Fruit fly (Drosophila melanogaster): ENCODE results near the gene CG7860.
A peak's percentile ranks its signal among the peaks of the same experiment; 100 is the strongest.

CG7860 gene

DNA sequence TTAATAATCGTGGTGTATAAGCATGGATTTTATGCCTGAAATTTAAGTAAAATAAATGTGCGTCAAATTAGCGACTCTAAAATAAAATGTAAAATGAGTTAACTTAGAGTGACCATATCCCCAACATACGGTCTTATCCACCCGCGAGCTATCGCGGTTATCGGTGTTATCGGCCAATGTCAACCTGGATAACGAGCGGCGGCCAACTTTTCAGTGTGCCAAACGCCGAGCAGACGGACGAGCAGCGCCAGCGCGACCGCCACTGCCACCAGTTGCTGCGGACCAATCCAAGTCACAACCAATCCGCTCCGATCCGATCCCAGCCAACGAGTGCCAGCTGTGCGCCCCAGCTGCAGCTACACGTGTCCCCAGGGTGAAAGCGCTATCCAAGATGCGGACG lies 9.2 kb downstream of the CG7860 start, which contains the start of the genes cerv and CG7872:
Gene cerv, minus strand, starts transcription at position 129 of the 400 bp plus-strand sequence.
Gene CG7872, plus strand, starts transcription at position 163 of the 400 bp plus-strand sequence.
- peak; percentile 63; the same call in 2 of the 3 replicates for TF ChIP-seq CG4496 (GFP tag; IDR thresholded peaks at IDR 0.05)
- no peak for TF ChIP-seq D1 (tag; optimal IDR thresholded peaks at IDR 0.05)

- peak; percentile 87 for TF ChIP-seq CG17806 (tag; optimal IDR thresholded peaks at IDR 0.05)
- peak; percentile 91 for TF ChIP-seq CG15710 (tag; optimal IDR thresholded peaks at IDR 0.05)
- TF ChIP-seq D1 (tag; optimal IDR thresholded peaks at IDR 0.05): peak; percentile 61
- no peak for TF ChIP-seq CG14655 (GFP tag; optimal IDR thresholded peaks at IDR 0.05)
- peak; percentile 91 for TF ChIP-seq CG32121 (GFP tag; IDR thresholded peaks at IDR 0.05)
- peak; percentile 92 for TF ChIP-seq CG8301 (tag; optimal IDR thresholded peaks at IDR 0.05)
- TF ChIP-seq CG10348 (GFP tag; IDR thresholded peaks at IDR 0.05): peak; percentile 34; the same call in 1 of the 2 replicates
- peak; percentile 87 for TF ChIP-seq CG12605 (GFP tag; IDR thresholded peaks at IDR 0.05)
- peak; percentile 84 for TF ChIP-seq EcR (GFP tag; optimal IDR thresholded peaks at IDR 0.05)
- peak; percentile 79; the same call in 1 of the 2 replicates for TF ChIP-seq rn (GFP tag; IDR thresholded peaks at IDR 0.05)
- no peak for TF ChIP-seq CG13204 (GFP tag; optimal IDR thresholded peaks at IDR 0.05)
- peak; percentile 96 for TF ChIP-seq Snoo (tag; optimal IDR thresholded peaks at IDR 0.05)
- TF ChIP-seq Pif1A (GFP tag; optimal IDR thresholded peaks at IDR 0.05): peak; percentile 96
- TF ChIP-seq fd96Ca (GFP tag; IDR thresholded peaks at IDR 0.05): peak; percentile 96
- TF ChIP-seq CG4496 (GFP tag; IDR thresholded peaks at IDR 0.05): peak; percentile 97
- peak; percentile 84 for TF ChIP-seq CG8159 (tag; optimal IDR thresholded peaks at IDR 0.05)
- peak; percentile 95 for TF ChIP-seq Pif1B (GFP tag; optimal IDR thresholded peaks at IDR 0.05)
- peak; percentile 87 for TF ChIP-seq gl (tag; optimal IDR thresholded peaks at IDR 0.05)
- TF ChIP-seq CG34367 (tag; optimal IDR thresholded peaks at IDR 0.05): peak; percentile 90
- TF ChIP-seq CG9948 (tag; optimal IDR thresholded peaks at IDR 0.05): peak; percentile 89
- TF ChIP-seq Ets98B (GFP tag; IDR thresholded peaks at IDR 0.05): peak; percentile 93
Measured at dm6 chrX:15579579-15579978, 10.8 kb downstream of the CG7860 start.

- no peak for TF ChIP-seq CG17806 (tag; optimal IDR thresholded peaks at IDR 0.05)
- peak; percentile 7 for TF ChIP-seq CG9948 (tag; optimal IDR thresholded peaks at IDR 0.05)
- TF ChIP-seq CG15710 (tag; optimal IDR thresholded peaks at IDR 0.05): peak; percentile 27
Measured at dm6 chrX:15582853-15583252, 14.1 kb downstream of the CG7860 start, which contains the start of the genes CG9215 and CG8097. Gene CG9215 (minus strand): TSS chrX:15582874. Gene CG8097 (plus strand): TSS chrX:15583159.

DNA sequence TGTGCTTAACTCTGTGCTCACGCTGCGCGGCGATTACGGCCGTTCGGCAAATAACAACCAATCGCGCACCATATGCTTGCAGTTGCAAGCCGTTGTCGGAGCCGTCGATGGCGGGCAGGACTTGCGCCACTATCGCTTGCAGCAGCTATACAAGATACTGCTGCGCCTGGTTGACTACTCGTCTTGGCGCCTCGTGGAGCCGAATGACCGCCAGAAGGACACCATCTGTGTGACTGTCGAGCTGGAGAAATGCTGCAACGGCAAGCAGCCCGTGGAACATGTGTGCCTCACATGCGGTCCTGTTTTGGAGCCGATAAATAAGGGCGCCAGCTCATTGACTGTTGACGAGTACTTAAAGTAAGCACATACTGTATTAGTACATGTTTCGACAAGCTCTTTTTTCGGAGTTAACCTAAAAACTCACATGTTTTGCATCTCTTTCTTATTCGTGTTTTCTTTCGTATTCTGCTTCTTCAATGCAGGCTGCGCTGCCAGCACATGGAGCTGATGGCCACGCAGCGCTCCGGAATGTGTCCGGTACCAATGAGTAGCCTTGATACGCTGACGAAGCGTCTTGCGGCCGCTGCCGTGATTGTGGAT lies 15.1 kb downstream of the CG7860 start:
- no peak for TF ChIP-seq CG10348 (GFP tag; IDR thresholded peaks at IDR 0.05)
- no peak for TF ChIP-seq Pif1A (GFP tag; optimal IDR thresholded peaks at IDR 0.05)
- no peak for TF ChIP-seq CG12605 (GFP tag; IDR thresholded peaks at IDR 0.05)
- no peak for TF ChIP-seq rn (GFP tag; IDR thresholded peaks at IDR 0.05)
- TF ChIP-seq CG13204 (GFP tag; optimal IDR thresholded peaks at IDR 0.05): no peak
- no peak for TF ChIP-seq CG15710 (tag; optimal IDR thresholded peaks at IDR 0.05)

DNA sequence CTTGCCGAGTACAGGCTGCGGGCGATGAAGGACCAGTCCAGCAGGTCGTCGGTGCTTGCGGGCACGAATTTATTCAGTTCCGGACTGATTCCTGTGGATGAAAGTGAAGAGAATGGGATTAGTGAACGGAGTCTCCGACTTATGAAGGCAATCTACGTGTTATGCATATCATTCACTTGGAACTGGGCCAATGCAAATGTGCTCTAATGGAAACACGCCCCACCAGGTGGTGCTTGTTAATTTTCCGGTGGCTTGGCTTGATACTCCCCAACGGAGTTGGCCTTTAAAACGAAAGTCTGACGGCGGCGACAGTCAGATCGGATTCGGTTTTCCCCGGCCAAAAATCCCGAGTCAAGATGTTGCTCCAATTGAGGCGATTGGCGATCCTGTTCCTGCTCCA lies 18.6 kb downstream of the CG7860 start, which contains the start of gene Alp11:
Gene Alp11, plus strand, starts transcription at position 301 of the 400 bp plus-strand sequence.
- TF ChIP-seq CG9948 (tag; optimal IDR thresholded peaks at IDR 0.05) (no peak), EcR (GFP tag; optimal IDR thresholded peaks at IDR 0.05) (no peak), CG34367 (tag; optimal IDR thresholded peaks at IDR 0.05) (no peak), CG12605 (GFP tag; IDR thresholded peaks at IDR 0.05) (no peak), rn (GFP tag; IDR thresholded peaks at IDR 0.05) (no peak), CG8301 (tag; optimal IDR thresholded peaks at IDR 0.05) (no peak)

DNA sequence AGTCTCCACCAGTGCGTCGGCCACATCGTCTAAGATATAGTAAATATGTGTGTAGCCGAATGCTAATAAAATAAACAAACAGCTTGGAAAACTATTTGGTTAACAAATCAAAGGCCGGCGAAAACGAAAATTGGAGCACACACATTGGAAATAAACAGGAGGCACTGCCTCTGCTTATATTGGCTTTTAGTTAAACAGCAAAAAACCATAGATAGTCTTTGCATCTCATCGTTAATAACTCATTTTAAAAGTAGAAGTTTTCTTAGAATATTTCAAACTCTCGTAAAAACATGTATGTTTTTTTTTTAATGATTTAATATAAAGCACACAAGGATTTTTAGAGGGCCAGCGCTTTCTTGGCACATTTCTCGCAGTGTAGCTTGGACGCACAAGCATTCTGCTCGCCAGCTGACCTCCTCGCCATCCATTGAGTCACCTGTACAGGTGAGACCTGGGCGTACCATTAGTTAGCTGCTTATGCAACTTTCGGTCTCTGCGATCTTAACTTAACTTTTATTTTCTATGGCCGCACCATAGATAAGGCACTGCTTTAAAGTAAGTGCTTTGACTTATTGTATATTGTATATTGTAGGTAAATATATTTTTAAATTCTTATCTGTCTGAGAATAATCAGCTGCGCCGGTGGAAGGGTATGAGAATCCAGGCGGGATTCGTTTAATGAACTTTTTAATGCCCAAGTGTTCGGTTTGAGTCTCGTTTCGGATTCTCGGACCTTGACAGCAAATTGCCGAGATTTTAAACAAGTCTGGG lies 23.1 kb downstream of the CG7860 start:
- TF ChIP-seq EcR (GFP tag; optimal IDR thresholded peaks at IDR 0.05): peak; percentile 66
- 0 out of 3 replicates have a peak, but pooled peaks have one; percentile 42 for TF ChIP-seq CG4496 (GFP tag; IDR thresholded peaks at IDR 0.05)
- TF ChIP-seq Pif1B (GFP tag; optimal IDR thresholded peaks at IDR 0.05): no peak
- TF ChIP-seq CG34367 (tag; optimal IDR thresholded peaks at IDR 0.05): no peak

DNA sequence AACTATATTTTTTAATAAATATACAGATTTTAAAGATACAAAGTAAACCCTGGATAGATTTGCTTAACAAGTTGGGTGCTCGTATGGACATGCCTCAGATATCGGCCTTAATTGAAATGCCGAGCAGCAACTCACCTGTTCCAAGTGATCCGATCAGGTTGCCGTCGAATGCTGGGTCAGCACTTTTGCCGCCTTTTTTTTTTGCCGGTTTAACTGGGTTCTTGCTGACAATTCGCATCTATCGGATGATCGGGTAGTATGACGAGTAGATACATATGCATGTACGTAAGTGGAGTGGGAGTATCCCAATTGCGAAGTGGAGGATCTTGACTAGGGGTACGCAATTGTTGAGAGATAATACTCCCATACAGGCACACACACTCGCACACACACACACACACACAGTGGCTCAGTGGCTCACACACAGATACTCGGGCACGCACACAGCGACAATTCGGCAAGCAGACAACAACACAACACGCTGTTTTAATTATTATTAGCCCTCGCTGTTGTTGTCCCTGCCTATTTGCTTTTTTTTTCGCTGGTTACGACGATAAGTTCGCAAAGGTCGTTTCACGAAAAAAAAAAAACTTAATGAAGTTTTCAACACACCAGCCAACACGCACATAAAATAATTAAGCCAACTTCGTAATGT lies 24.2 kb downstream of the CG7860 start:
- no peak for TF ChIP-seq rn (GFP tag; IDR thresholded peaks at IDR 0.05)
- TF ChIP-seq EcR (GFP tag; optimal IDR thresholded peaks at IDR 0.05): peak; percentile 33
- TF ChIP-seq CG13204 (GFP tag; optimal IDR thresholded peaks at IDR 0.05): no peak
- TF ChIP-seq D1 (tag; optimal IDR thresholded peaks at IDR 0.05): no peak
- no peak for TF ChIP-seq CG32121 (GFP tag; IDR thresholded peaks at IDR 0.05)
- no peak for TF ChIP-seq CG34367 (tag; optimal IDR thresholded peaks at IDR 0.05)
- no peak for TF ChIP-seq CG8159 (tag; optimal IDR thresholded peaks at IDR 0.05)

All from whole organism, pupa.